Fruit fly (Drosophila melanogaster): ENCODE data around the gene CG12231.

Gene CG12231

dm6 chrX:19496808-19497259 lies 34.7 kb downstream of the CG12231 start (continued):
- peak; percentile 37 for TF ChIP-seq CG3163 (GFP tag; optimal IDR thresholded peaks at IDR 0.05)
- TF ChIP-seq CG31224 (GFP tag; IDR thresholded peaks at IDR 0.05) = no peak
- no peak for TF ChIP-seq D (optimal IDR thresholded peaks at IDR 0.05)
- TF ChIP-seq D (GFP tag; optimal IDR thresholded peaks at IDR 0.05) = no peak
- no peak for TF ChIP-seq CG4707 (GFP tag; optimal IDR thresholded peaks at IDR 0.05)
- no peak for TF ChIP-seq ATbp (GFP tag; optimal IDR thresholded peaks at IDR 0.05)
- no peak for TF ChIP-seq CG17359 (tag; optimal IDR thresholded peaks at IDR 0.05)
- no peak for TF ChIP-seq CG10979 (tag; optimal IDR thresholded peaks at IDR 0.05)
- TF ChIP-seq CG7786 (GFP tag; optimal IDR thresholded peaks at IDR 0.05) = peak; percentile 3
- TF ChIP-seq en (GFP tag; optimal IDR thresholded peaks at IDR 0.05) = no peak
- TF ChIP-seq CG4328 (GFP tag; optimal IDR thresholded peaks at IDR 0.05) = no peak
- no peak for TF ChIP-seq ase (GFP tag; IDR thresholded peaks at IDR 0.05)
- TF ChIP-seq Chrac-16 (GFP tag; optimal IDR thresholded peaks at IDR 0.05) = no peak
- TF ChIP-seq CG6683 (GFP tag; optimal IDR thresholded peaks at IDR 0.05) = no peak
- no peak for TF ChIP-seq az2 (GFP tag; optimal IDR thresholded peaks at IDR 0.05)
- TF ChIP-seq tap (tag; optimal IDR thresholded peaks at IDR 0.05) = no peak
- peak; percentile 75 for TF ChIP-seq zf30C (GFP tag; optimal IDR thresholded peaks at IDR 0.05)
- TF ChIP-seq CG2116 (GFP tag; optimal IDR thresholded peaks at IDR 0.05) = peak; percentile 97
- TF ChIP-seq CG17328 (GFP tag; IDR thresholded peaks at IDR 0.05) = no peak
- peak; percentile 29 for TF ChIP-seq CG1603 (tag; optimal IDR thresholded peaks at IDR 0.05)
- TF ChIP-seq CG6854 (GFP tag; optimal IDR thresholded peaks at IDR 0.05) = no peak
- TF ChIP-seq CG9727 (GFP tag; optimal IDR thresholded peaks at IDR 0.05) = no peak
- no peak for TF ChIP-seq Elba2 (GFP tag; optimal IDR thresholded peaks at IDR 0.05)
- TF ChIP-seq pros (GFP tag; optimal IDR thresholded peaks at IDR 0.05) = no peak
- TF ChIP-seq Side (GFP tag; optimal IDR thresholded peaks at IDR 0.05) = no peak
- no peak for TF ChIP-seq E2f1 (GFP tag; IDR thresholded peaks at IDR 0.05)
- no peak for TF ChIP-seq CG12744 (GFP tag; optimal IDR thresholded peaks at IDR 0.05)
- 0 out of 3 replicates have a peak, but pooled peaks have one; percentile 20 for TF ChIP-seq CG2199 (GFP tag; IDR thresholded peaks at IDR 0.05)
- no peak for TF ChIP-seq prd (optimal IDR thresholded peaks at IDR 0.05)
- no peak for TF ChIP-seq prd (GFP tag; IDR thresholded peaks at IDR 0.05)
- TF ChIP-seq pan (optimal IDR thresholded peaks at IDR 0.05) = no peak
- no peak for TF ChIP-seq pan (GFP tag; optimal IDR thresholded peaks at IDR 0.05 in 1 of 2, IDR thresholded peaks at IDR 0.05 in 1 of 2)
- no peak for TF ChIP-seq zen (tag; optimal IDR thresholded peaks at IDR 0.05)
- no peak for TF ChIP-seq aop (GFP tag; IDR thresholded peaks at IDR 0.05)
- no peak for TF ChIP-seq CG10431 (GFP tag; optimal IDR thresholded peaks at IDR 0.05)
- TF ChIP-seq abd-A (tag; optimal IDR thresholded peaks at IDR 0.05) = peak; percentile 23
- TF ChIP-seq Rfx (GFP tag; IDR thresholded peaks at IDR 0.05) = peak; percentile 46; the same call in 1 of the 2 replicates
- TF ChIP-seq CG14667 (GFP tag; IDR thresholded peaks at IDR 0.05) = no peak
- TF ChIP-seq oc (tag; optimal IDR thresholded peaks at IDR 0.05) = no peak
- TF ChIP-seq HLHmδ (GFP tag; optimal IDR thresholded peaks at IDR 0.05) = peak; percentile 61
- TF ChIP-seq jigr1 (GFP tag; IDR thresholded peaks at IDR 0.05) = no peak
- no peak for TF ChIP-seq gsb (GFP tag; IDR thresholded peaks at IDR 0.05)
- TF ChIP-seq CG17361 (GFP tag; IDR thresholded peaks at IDR 0.05) = no peak
- no peak for TF ChIP-seq tup (GFP tag; optimal IDR thresholded peaks at IDR 0.05)
- TF ChIP-seq Camta (GFP tag; optimal IDR thresholded peaks at IDR 0.05) = no peak
- peak; percentile 58; the same call in 1 of the 3 replicates for TF ChIP-seq zen2 (GFP tag; IDR thresholded peaks at IDR 0.05; ENCODE audit: partially characterized antibody)
- TF ChIP-seq ERR (GFP tag; optimal IDR thresholded peaks at IDR 0.05) = peak; percentile 1
- TF ChIP-seq CG15696 (tag; optimal IDR thresholded peaks at IDR 0.05) = no peak
- peak; percentile 56 for TF ChIP-seq NFAT (GFP tag; IDR thresholded peaks at IDR 0.05)
- no peak for TF ChIP-seq Awh (GFP tag; IDR thresholded peaks at IDR 0.05)
- TF ChIP-seq MBD-R2 (GFP tag; IDR thresholded peaks at IDR 0.05) = peak; percentile 21; the same call in 1 of the 2 replicates
- TF ChIP-seq Sin3A (optimal IDR thresholded peaks at IDR 0.05) = no peak
- no peak for TF ChIP-seq eve (GFP tag; optimal IDR thresholded peaks at IDR 0.05)
